Worm (Caenorhabditis elegans) whole organism, young adult: ENCODE results near the gene F49E10.2.

ENCODE experiments used
- B0336.3 ChIP-seq: fragments of 200-800 bp; sonication (Bioruptor generic); IDR thresholded peaks from 2 replicates; pipeline ENCODE4 v1.3.6; 2022; ENCODE audit warnings: missing genetic modification characterization, missing compliant biosample characterization
- D2030.7 ChIP-seq: fragments of 200-800 bp; sonication (Bioruptor generic); IDR thresholded peaks from 2 replicates; pipeline ENCODE4 v1.3.6; 2022; ENCODE audit warnings: missing genetic modification reagents, missing genetic modification characterization, missing compliant biosample characterization
- F57A8.1 ChIP-seq: fragments of 200-800 bp; sonication (Bioruptor generic); optimal IDR thresholded peaks from 2 replicates; lab custom pipeline; 2018; ENCODE audit warnings: mild to moderate bottlenecking, missing genetic modification characterization, moderate library complexity, missing compliant biosample characterization
- F57C9.4 ChIP-seq: sonication (generic microtip); optimal IDR thresholded peaks from 2 replicates; lab custom pipeline; 2017; ENCODE audit warnings: mild to moderate bottlenecking, missing genetic modification characterization, missing compliant biosample characterization
- K12H6.12 ChIP-seq: fragments of 200-800 bp; sonication (Bioruptor generic); optimal IDR thresholded peaks from 2 replicates; lab custom pipeline; 2018; ENCODE audit warnings: mild to moderate bottlenecking, missing genetic modification characterization, missing compliant biosample characterization
- Y79H2A.3 ChIP-seq: fragments of 200-800 bp; sonication (Bioruptor generic); conservative IDR thresholded peaks from 2 replicates; pipeline ENCODE4 v1.3.6; 2022; ENCODE audit warnings: missing genetic modification reagents, missing genetic modification characterization, missing compliant biosample characterization
- ccch-3 ChIP-seq: fragments of 200-800 bp; sonication (Bioruptor generic); optimal IDR thresholded peaks from 2 replicates; lab custom pipeline; 2018; ENCODE audit warnings: mild to moderate bottlenecking, missing genetic modification characterization, missing compliant biosample characterization
- ceh-27 ChIP-seq: fragments of 200-800 bp; sonication (Bioruptor generic); optimal IDR thresholded peaks from 2 replicates; lab custom pipeline; 2018; ENCODE audit warnings: mild to moderate bottlenecking, missing genetic modification characterization, moderate library complexity, missing compliant biosample characterization
- ceh-79 ChIP-seq: sonication (generic microtip); optimal IDR thresholded peaks from 2 replicates; lab custom pipeline; 2017; ENCODE audit warnings: mild to moderate bottlenecking, missing genetic modification characterization, missing compliant biosample characterization
- dox-1 ChIP-seq: fragments of 200-800 bp; sonication (Bioruptor generic); IDR thresholded peaks from 2 replicates; pipeline ENCODE4 v1.3.6; 2022; ENCODE audit warnings: missing genetic modification reagents, missing genetic modification characterization, missing compliant biosample characterization
- efl-1 ChIP-seq: fragments of 150-350 bp; optimal IDR thresholded peaks from 2 replicates; lab custom pipeline; 2014; ENCODE audit warnings: missing biosample characterization, missing genetic modification reagents, missing genetic modification characterization
- ekl-4 ChIP-seq: fragments of 200-800 bp; sonication (Bioruptor generic); IDR thresholded peaks from 2 replicates; pipeline ENCODE4 v1.3.6; 2022; ENCODE audit warnings: missing genetic modification reagents, missing genetic modification characterization, missing compliant biosample characterization
- fkh-3 ChIP-seq: sonication (generic microtip); optimal IDR thresholded peaks from 2 replicates; lab custom pipeline; 2016; ENCODE audit warnings: mild to moderate bottlenecking, missing genetic modification characterization, missing compliant biosample characterization
- hmg-1.2 ChIP-seq: fragments of 200-800 bp; sonication (Bioruptor generic); IDR thresholded peaks from 2 replicates; pipeline ENCODE4 v1.3.6; 2022; ENCODE audit warnings: missing genetic modification reagents, missing genetic modification characterization, missing compliant biosample characterization
- hsf-1 ChIP-seq: fragments of 200-800 bp; sonication (Bioruptor generic); IDR thresholded peaks from 2 replicates; pipeline ENCODE4 v1.3.6; 2022; ENCODE audit warnings: missing genetic modification reagents, missing genetic modification characterization, missing compliant biosample characterization
- lin-35 ChIP-seq, 3 experiments: fragments of 150-350 bp in 2 of 3; sonication (generic microtip) in 1 of 3; optimal IDR thresholded peaks; 2 replicates each; lab custom pipeline; 2014 to 2018; ENCODE audit warnings: missing biosample characterization in 3 of 3, missing genetic modification characterization in 3 of 3, missing genetic modification reagents in 3 of 3
- lsy-27 ChIP-seq: sonication (generic microtip); optimal IDR thresholded peaks from 2 replicates; lab custom pipeline; 2017; ENCODE audit warnings: missing genetic modification characterization, mild to moderate bottlenecking, missing compliant biosample characterization, antibody characterized with exemption, missing genotype, borderline replicate concordance; ENCODE audit not compliant: insufficient read depth
- nhr-27 ChIP-seq: fragments of 200-800 bp; sonication (Bioruptor generic); optimal IDR thresholded peaks from 2 replicates; lab custom pipeline; 2018; ENCODE audit warnings: mild to moderate bottlenecking, missing genetic modification characterization, moderate library complexity, missing compliant biosample characterization
- pbrm-1 ChIP-seq: fragments of 200-800 bp; sonication (Bioruptor generic); IDR thresholded peaks from 2 replicates; pipeline ENCODE4 v1.3.6; 2022; ENCODE audit warnings: missing genetic modification reagents, missing genetic modification characterization, missing compliant biosample characterization
- rec-8 ChIP-seq, 2 experiments: sonication (generic microtip); optimal IDR thresholded peaks; 2 replicates each; lab custom pipeline; 2016; ENCODE audit warnings: mild to moderate bottlenecking in 2 of 2, missing genetic modification characterization in 2 of 2, missing genetic modification reagents in 2 of 2, missing genotype in 2 of 2, missing biosample characterization in 1 of 2, missing compliant biosample characterization in 1 of 2, moderate library complexity in 1 of 2
- repo-1 ChIP-seq: sonication (generic microtip); optimal IDR thresholded peaks from 2 replicates; lab custom pipeline; 2017; ENCODE audit warnings: mild to moderate bottlenecking, missing genetic modification characterization, missing compliant biosample characterization
- snpc-4 ChIP-seq, 5 experiments: fragments of 150-350 bp in 1 of 5; sonication (generic microtip) in 4 of 5; optimal IDR thresholded peaks; 2 replicates each; lab custom pipeline; 2014 to 2018; ENCODE audit warnings: missing genetic modification characterization in 5 of 5, missing biosample characterization in 3 of 5, antibody characterized with exemption in 2 of 5, mild to moderate bottlenecking in 2 of 5, missing compliant biosample characterization in 2 of 5, missing genotype in 2 of 5, moderate library complexity in 2 of 5, missing genetic modification reagents in 1 of 5
- sptf-2 ChIP-seq: fragments of 200-800 bp; sonication (Bioruptor generic); optimal IDR thresholded peaks from 2 replicates; lab custom pipeline; 2018; ENCODE audit warnings: mild to moderate bottlenecking, missing genetic modification characterization, missing compliant biosample characterization
- tbx-9 ChIP-seq: sonication (generic microtip); optimal IDR thresholded peaks from 2 replicates; lab custom pipeline; 2016; ENCODE audit warnings: borderline replicate concordance, missing genetic modification characterization, inconsistent platforms, missing compliant biosample characterization
- unc-130 ChIP-seq: sonication (generic microtip); optimal IDR thresholded peaks from 2 replicates; lab custom pipeline; 2016; ENCODE audit warnings: missing genetic modification reagents, missing genetic modification characterization, missing compliant biosample characterization
- zfh-2 ChIP-seq: fragments of 200-800 bp; sonication (Bioruptor generic); conservative IDR thresholded peaks from 2 replicates; pipeline ENCODE4 v1.3.6; 2022; ENCODE audit warnings: missing genetic modification reagents, missing genetic modification characterization, missing compliant biosample characterization
- ztf-18 ChIP-seq: sonication (generic microtip); optimal IDR thresholded peaks from 2 replicates; lab custom pipeline; 2016; ENCODE audit warnings: missing genotype, mild to moderate bottlenecking, missing genetic modification characterization, missing compliant biosample characterization
- ztf-22 ChIP-seq: fragments of 200-800 bp; sonication (Bioruptor generic); optimal IDR thresholded peaks from 2 replicates; lab custom pipeline; 2018; ENCODE audit warnings: mild to moderate bottlenecking, missing genetic modification characterization, moderate library complexity, missing compliant biosample characterization
- ztf-6 ChIP-seq: fragments of 200-800 bp; sonication (Bioruptor generic); IDR thresholded peaks from 2 replicates; pipeline ENCODE4 v1.3.6; 2022; ENCODE audit warnings: missing genetic modification reagents, missing genetic modification characterization, missing compliant biosample characterization

Gene F49E10.2

DNA sequence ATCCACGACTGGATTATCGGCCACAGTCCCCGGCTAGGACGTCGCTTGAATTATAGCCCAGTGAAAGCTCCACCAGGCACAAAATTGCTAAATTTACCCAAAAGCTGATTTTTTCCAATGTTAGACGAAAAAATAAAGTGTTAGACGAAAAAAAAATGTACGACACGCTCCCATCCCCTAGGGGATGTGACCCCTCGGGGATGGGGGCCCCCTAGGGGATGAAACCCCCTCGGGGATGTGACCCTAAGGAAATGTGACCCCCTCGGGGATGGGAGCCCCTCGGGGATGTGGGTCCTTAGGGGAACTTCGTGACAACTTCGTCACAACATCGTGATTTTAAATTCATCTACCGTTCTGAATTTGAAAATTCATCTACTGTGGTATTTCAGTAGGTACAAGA lies 15.6 kb downstream of the F49E10.2 start:
- TF ChIP-seq zfh-2 (GFP tag; lab: Robert Waterston, UW) (peak; percentile 53; the same call in 1 of the 2 replicates), K12H6.12 (tag; lab: Kevin White, UChicago) (no peak)
- TF ChIP-seq, all 124 proteins: peak for 1

DNA sequence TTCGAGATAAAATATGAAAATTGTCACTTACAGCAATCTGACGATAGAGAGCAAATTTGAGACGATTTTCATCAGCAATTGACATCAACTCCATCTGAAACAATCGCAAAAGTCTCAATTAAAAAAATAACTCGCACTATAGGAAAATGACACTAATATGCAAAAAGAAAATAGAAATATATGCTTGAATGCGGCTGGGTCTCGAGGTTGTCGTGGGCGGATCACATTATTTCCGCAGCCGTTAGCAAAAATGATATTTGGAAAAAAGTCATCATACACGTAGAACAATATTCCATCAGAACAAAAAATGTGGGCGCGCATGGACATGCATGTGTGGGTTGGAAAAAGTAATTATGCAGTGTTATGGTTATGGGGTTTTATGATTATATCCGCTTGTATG lies 27.1 kb downstream of the F49E10.2 start, which contains the start of gene Y23B4A.1:
Gene Y23B4A.1, minus strand, starts transcription at position 101 of the 400 bp plus-strand sequence.
- TF ChIP-seq ztf-18 (tag; lab: Kevin White, UChicago): no peak
- TF ChIP-seq fkh-3 (tag; lab: Kevin White, UChicago): no peak
- TF ChIP-seq ceh-27 (GFP tag; lab: Kevin White, UChicago): no peak
- TF ChIP-seq repo-1 (tag; lab: Kevin White, UChicago): no peak
- TF ChIP-seq D2030.7: no peak
- no peak for TF ChIP-seq snpc-4 (GFP tag; optimal IDR thresholded peaks at IDR 0.05; lab: Kevin White, UChicago)
- TF ChIP-seq snpc-4 (tag; optimal IDR thresholded peaks at IDR 0.05; lab: Kevin White, UChicago): no peak
- no peak for TF ChIP-seq zfh-2 (GFP tag; lab: Robert Waterston, UW)
- no peak for TF ChIP-seq lsy-27 (tag; lab: Kevin White, UChicago)
- TF ChIP-seq pbrm-1 (GFP tag; lab: Robert Waterston, UW): no peak
- no peak for TF ChIP-seq Y79H2A.3
- no peak for TF ChIP-seq B0336.3 (GFP tag; lab: Robert Waterston, UW)
- TF ChIP-seq lin-35 (GFP tag; optimal IDR thresholded peaks at IDR 0.05; lab: Kevin White, UChicago): no peak
- no peak for TF ChIP-seq tbx-9

DNA sequence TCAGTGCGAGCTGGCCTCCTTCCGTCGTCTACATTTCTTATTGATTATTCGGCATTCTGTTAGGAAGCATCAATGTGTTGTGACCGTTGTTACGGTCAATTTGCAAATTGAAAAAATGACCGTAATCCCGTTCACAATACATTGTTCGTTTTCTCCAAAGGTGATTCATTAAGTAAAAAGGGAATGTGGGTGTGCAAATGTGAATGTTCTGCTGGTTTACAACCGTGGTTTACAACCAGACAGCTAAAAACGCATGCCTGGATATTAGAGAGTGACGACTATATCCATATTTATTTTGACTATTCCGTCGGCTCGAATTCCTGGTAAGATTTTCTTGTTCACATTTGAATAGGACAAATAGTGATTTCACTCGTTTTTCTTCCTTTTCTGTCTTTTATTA lies 28.9 kb downstream of the F49E10.2 start, which contains the start of gene capa-1:
Gene capa-1, plus strand, starts transcription at position 301 of the 400 bp plus-strand sequence.
- no peak for TF ChIP-seq unc-130 (GFP tag; lab: Kevin White, UChicago)

DNA sequence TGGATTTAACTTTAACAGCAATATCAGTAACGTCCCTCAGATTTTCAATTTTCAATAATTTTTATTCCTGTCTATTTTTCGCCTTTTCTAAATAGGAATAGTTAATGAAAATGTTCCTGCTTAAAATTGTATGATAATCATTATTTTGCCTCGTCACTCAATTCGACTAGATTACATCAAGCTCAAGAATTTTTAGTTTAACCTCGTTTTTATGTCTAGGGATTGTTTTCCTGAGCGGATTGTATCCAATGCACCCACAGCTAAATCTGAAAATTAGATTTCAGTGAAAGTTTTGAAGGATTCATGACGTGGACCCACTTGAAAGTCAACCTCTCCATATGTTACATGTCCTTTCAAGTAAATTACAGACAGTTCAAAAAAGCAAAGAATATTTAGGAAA lies 33.5 kb downstream of the F49E10.2 start:
- TF ChIP-seq ztf-6 (no peak), rec-8 (tag; optimal IDR thresholded peaks at IDR 0.05; lab: Kevin White, UChicago) (no peak)

DNA sequence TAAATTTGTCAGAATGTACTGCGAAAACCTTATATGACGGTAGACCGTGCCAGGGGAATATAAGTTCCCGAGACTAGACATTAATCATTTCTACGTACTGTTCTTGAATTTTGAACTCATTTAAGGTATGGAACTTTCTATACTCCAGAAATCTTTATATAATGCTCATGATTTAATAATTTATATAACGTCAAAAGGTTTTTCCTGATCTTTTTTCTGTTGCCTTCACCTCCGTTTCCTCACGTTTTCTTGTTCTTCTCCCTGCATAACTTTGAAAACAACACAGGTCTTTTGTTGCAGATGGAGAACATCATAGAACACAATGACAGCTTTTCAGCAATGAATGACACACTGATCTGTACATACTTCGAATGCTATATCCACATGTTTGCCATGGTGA lies 40.6 kb downstream of the F49E10.2 start, which contains the start of gene egl-6:
Gene egl-6, plus strand, starts transcription at position 301 of the 400 bp plus-strand sequence.
- TF ChIP-seq dox-1 (GFP tag; lab: Robert Waterston, UW) (no peak), tbx-9 (no peak), fkh-3 (tag; lab: Kevin White, UChicago) (no peak), nhr-27 (tag; lab: Kevin White, UChicago) (no peak), ccch-3 (GFP tag; lab: Kevin White, UChicago) (no peak), lsy-27 (tag; lab: Kevin White, UChicago) (no peak), F57C9.4 (tag; lab: Kevin White, UChicago) (no peak), hmg-1.2 (GFP tag; lab: Robert Waterston, UW) (no peak), efl-1 (GFP tag; lab: Kevin White, UChicago) (no peak), F57A8.1 (no peak), hsf-1 (no peak), ekl-4 (GFP tag; lab: Robert Waterston, UW) (no peak)

DNA sequence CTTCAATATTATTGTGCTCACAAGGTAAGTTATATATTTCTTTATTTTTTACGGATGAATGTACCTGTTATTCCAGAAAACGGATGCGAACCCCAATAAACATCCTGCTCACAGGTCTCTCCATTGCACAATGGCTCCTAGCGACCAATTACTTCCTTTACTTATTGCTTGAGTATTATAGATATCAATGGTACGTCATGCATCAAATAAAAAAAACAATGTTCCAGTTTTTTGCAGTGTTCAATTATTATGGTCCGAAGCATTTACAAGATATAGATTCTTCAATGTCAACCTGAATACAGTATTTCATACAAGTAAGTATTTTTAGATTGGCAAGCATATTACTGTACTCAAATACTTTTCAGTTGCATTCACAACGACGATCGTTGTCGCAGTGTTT lies 42.7 kb downstream of the F49E10.2 start:
- TF ChIP-seq sptf-2 (GFP tag; lab: Kevin White, UChicago) (no peak), ztf-22 (no peak), ceh-79 (no peak), F57A8.1 (no peak), K12H6.12 (tag; lab: Kevin White, UChicago) (no peak)
